Worm (Caenorhabditis elegans): ENCODE data around the gene ptc-1.

ptc-1 gene

DNA sequence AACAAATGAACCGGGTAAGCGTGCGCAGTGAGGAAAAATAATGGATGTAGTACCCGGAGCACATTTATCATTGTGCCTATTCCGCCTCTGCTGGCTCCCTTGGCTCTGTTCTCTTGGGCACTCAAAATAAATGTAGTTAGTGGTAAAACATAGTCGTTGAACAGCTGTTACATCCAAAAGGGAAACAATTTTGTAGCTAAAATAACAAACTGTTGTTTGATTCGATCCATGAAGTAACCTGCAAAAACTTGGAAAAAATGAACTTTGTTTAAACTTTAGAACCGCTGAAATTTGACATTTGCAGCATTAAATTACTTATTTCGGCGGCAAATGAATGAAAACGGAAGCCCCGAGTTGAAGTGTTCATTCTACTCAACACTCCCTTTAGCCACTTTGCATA lies 626 bp downstream of the ptc-1 start:
- TF ChIP-seq nhr-12 (tag; optimal IDR thresholded peaks at IDR 0.05): no peak
- TF ChIP-seq pha-4 (tag; optimal IDR thresholded peaks at IDR 0.05): no peak
- TF ChIP-seq aly-2 (tag; optimal IDR thresholded peaks at IDR 0.05): no peak
- TF ChIP-seq unc-62 (GFP tag; optimal IDR thresholded peaks at IDR 0.05): no peak
- TF ChIP-seq lin-39 (tag; optimal IDR thresholded peaks at IDR 0.05): peak; percentile 73

DNA sequence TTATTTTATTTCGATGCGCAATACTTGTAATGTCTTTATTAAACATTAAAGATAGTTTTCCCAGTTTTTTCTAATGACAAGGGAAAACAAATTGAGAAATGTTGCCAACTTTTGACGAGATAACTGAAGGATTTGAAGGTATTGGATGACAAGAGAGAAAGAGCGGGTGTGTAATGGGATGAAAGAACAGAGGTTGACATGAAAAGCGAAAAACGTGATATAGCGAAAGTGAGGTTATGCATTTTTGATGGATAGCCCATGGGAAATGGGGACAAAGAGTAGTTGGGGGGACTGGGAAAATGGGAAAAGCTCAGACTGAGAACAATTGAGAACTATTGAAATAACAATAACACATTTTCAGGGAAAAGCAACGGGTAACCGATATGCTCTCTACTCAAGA lies 2.2 kb downstream of the ptc-1 start:
- TF ChIP-seq egl-5 (tag; optimal IDR thresholded peaks at IDR 0.05) (no peak), nfya-1 (tag; optimal IDR thresholded peaks at IDR 0.05; ENCODE audit: insufficient read depth) (peak; percentile 19), tbx-2 (tag; optimal IDR thresholded peaks at IDR 0.05) (no peak), lin-39 (tag; optimal IDR thresholded peaks at IDR 0.05) (peak; percentile 66), unc-62 (GFP tag; optimal IDR thresholded peaks at IDR 0.05) (no peak)

DNA sequence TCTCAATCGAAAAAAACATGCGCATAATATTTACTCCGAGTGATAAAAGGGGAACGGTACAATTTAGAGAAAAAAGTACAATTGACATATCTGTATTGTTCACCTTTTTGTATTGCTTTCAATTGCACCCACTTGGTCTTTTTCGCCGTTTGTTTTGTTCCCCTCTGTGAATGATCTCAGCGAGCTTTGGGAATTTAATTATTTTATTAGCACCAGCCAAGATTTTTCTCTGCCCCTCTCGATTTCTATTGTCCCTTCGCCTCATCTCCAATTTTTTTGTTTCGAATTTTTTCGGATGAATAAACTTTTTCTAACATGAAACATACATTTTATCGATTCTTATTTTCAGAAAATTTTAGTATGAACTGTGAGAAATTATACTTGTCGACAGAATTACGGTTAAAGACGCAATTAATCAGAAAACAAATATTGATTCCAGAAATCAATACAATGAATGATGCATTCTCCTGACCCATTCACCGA lies 7.2 kb downstream of the ptc-1 start, which contains the start of gene rev-1:
Gene rev-1, plus strand, starts transcription at position 433 of the 483 bp plus-strand sequence.
- TF ChIP-seq ztf-4 (tag; optimal IDR thresholded peaks at IDR 0.05): no peak
- TF ChIP-seq ceh-16 (tag; optimal IDR thresholded peaks at IDR 0.05): no peak
- no peak for TF ChIP-seq nhr-12 (tag; optimal IDR thresholded peaks at IDR 0.05)
- no peak for TF ChIP-seq ceh-28 (tag; optimal IDR thresholded peaks at IDR 0.05)
- no peak for TF ChIP-seq R02D3.7 (tag; optimal IDR thresholded peaks at IDR 0.05)
- TF ChIP-seq elt-3 (tag; optimal IDR thresholded peaks at IDR 0.05): no peak
- TF ChIP-seq nhr-67 (tag; optimal IDR thresholded peaks at IDR 0.05): no peak
- TF ChIP-seq lin-15B (tag; optimal IDR thresholded peaks at IDR 0.05): no peak
- no peak for TF ChIP-seq ZK546.5 (tag; optimal IDR thresholded peaks at IDR 0.05)
- no peak for TF ChIP-seq elt-2 (tag; optimal IDR thresholded peaks at IDR 0.05)
- no peak for TF ChIP-seq daf-12 (tag; optimal IDR thresholded peaks at IDR 0.05)
- TF ChIP-seq tbx-2 (tag; optimal IDR thresholded peaks at IDR 0.05): no peak
- TF ChIP-seq nhr-77 (tag; optimal IDR thresholded peaks at IDR 0.05): no peak
- TF ChIP-seq lin-39 (tag; optimal IDR thresholded peaks at IDR 0.05): no peak
- no peak for TF ChIP-seq fkh-10 (GFP tag; optimal IDR thresholded peaks at IDR 0.05)

DNA sequence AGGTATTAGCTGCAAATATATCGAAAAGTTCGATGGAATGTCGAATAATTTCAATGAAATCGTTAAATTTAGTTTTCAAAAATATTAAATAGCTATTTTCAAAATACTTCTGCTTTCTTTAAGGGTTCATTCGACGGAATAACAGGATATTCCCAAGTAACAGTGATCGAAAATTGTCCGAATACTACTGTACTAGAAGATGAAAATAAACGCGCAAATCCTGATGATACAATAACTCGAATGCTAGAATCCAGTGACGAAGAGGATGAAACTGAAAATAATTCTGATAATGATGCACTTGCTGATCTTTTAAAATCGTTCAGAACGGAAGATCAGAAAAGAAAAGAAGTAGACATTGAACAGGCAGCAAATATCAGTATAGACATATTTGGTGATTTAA lies 7.7 kb downstream of the ptc-1 start:
- TF ChIP-seq hmg-11 (tag; optimal IDR thresholded peaks at IDR 0.05): no peak
- TF ChIP-seq nhr-25 (tag; optimal IDR thresholded peaks at IDR 0.05): no peak
- TF ChIP-seq nhr-11 (tag; optimal IDR thresholded peaks at IDR 0.05): no peak
- TF ChIP-seq fkh-2 (tag; optimal IDR thresholded peaks at IDR 0.05): no peak
- no peak for TF ChIP-seq nfya-1 (tag; optimal IDR thresholded peaks at IDR 0.05; ENCODE audit: insufficient read depth)
- no peak for TF ChIP-seq zag-1 (tag; optimal IDR thresholded peaks at IDR 0.05)
- no peak for TF ChIP-seq elt-1 (tag; optimal IDR thresholded peaks at IDR 0.05)
- TF ChIP-seq egl-5 (tag; optimal IDR thresholded peaks at IDR 0.05): no peak
- no peak for TF ChIP-seq snpc-4 (tag; optimal IDR thresholded peaks at IDR 0.05)
- TF ChIP-seq egl-27 (tag; optimal IDR thresholded peaks at IDR 0.05): no peak
- TF ChIP-seq fkh-10 (GFP tag; optimal IDR thresholded peaks at IDR 0.05): no peak

DNA sequence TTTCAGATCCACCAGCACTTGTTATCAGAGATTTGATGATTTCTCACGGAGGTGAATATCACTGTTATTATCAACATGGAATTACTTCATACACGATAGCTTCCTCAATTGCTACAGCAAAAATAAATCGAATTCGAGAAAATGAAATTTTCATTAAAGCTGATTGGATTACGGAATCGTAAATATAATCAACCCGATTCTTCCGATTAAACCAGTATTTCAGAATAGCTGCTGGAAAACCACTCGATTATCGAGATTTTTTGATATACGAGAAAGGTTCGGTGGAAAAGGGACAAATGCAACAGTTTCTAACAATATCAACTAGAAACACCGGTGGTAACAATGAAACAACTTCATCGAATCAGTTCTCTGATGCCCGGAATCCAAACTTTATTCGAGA lies 9.0 kb downstream of the ptc-1 start:
- no peak for TF ChIP-seq ZK546.5 (tag; optimal IDR thresholded peaks at IDR 0.05)
- TF ChIP-seq nfya-1 (tag; optimal IDR thresholded peaks at IDR 0.05; ENCODE audit: insufficient read depth): no peak
- TF ChIP-seq nhr-237 (tag; optimal IDR thresholded peaks at IDR 0.05): no peak
- TF ChIP-seq ceh-28 (tag; optimal IDR thresholded peaks at IDR 0.05): no peak
- no peak for TF ChIP-seq fkh-10 (GFP tag; optimal IDR thresholded peaks at IDR 0.05)
- TF ChIP-seq lin-15B (tag; optimal IDR thresholded peaks at IDR 0.05): no peak
- no peak for TF ChIP-seq nhr-23 (tag; optimal IDR thresholded peaks at IDR 0.05)

DNA sequence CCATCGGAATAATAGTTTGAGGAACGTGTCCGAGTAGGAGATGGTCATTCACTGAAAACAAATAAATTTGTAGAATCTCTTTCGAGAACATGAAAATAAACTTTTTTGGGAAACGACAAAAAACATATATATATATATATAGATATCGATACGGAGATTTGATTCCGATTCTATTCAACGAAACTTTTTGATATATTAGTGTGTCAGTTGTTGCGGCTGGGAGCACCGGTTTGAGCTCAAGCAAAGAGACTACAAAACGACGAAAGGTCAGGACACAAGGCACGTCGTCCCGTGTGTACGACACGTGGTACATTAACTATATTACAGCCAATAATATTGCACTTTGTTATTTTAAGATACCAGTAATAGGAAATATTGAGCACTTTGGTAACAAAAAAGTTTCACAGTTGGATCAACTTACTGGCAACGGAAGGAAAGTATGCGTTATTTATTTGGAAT lies 14.5 kb downstream of the ptc-1 start, which contains the start of gene best-23:
Gene best-23, minus strand, starts transcription at position 51 of the 459 bp plus-strand sequence.
- TF ChIP-seq nhr-76 (tag; optimal IDR thresholded peaks at IDR 0.05): no peak
- TF ChIP-seq nfya-1 (tag; optimal IDR thresholded peaks at IDR 0.05; ENCODE audit: insufficient read depth): peak; percentile 9
- TF ChIP-seq unc-62 (GFP tag; optimal IDR thresholded peaks at IDR 0.05): no peak
- no peak for TF ChIP-seq ztf-11 (tag; optimal IDR thresholded peaks at IDR 0.05)
- TF ChIP-seq ceh-28 (tag; optimal IDR thresholded peaks at IDR 0.05): no peak

Measured in whole organism, L3 larva.